Fruit fly (Drosophila melanogaster) whole organism, pupa: ENCODE results near the gene NimC2.

ENCODE experiments used
- CG12605 ChIP-seq: fragments of 200-800 bp; sonication (Bioruptor generic); IDR thresholded peaks from 2 replicates; pipeline ENCODE4 v1.3.6; 2022; ENCODE audit warnings: missing biosample characterization, missing genetic modification characterization
- CG13204 ChIP-seq: fragments of 200-800 bp; sonication (Bioruptor generic); optimal IDR thresholded peaks from 2 replicates; lab custom pipeline; 2018; ENCODE audit warnings: missing biosample characterization, mild to moderate bottlenecking, missing genetic modification characterization, moderate library complexity
- CG14655 ChIP-seq: fragments of 200-800 bp; sonication (Bioruptor generic); optimal IDR thresholded peaks from 3 replicates; lab custom pipeline; 2017; ENCODE audit warnings: mild to moderate bottlenecking, missing biosample characterization, missing genetic modification reagents, missing genetic modification characterization
- CG15710 ChIP-seq: fragments of 200-800 bp; sonication (Bioruptor generic); optimal IDR thresholded peaks from 2 replicates; lab custom pipeline; 2018; ENCODE audit warnings: missing biosample characterization, mild to moderate bottlenecking, missing genetic modification characterization, moderate library complexity
- CG32121 ChIP-seq: fragments of 200-800 bp; sonication (Bioruptor generic); IDR thresholded peaks from 2 replicates; pipeline ENCODE4 v1.3.6; 2022; ENCODE audit warnings: missing biosample characterization, missing genetic modification characterization
- CG34367 ChIP-seq: fragments of 200-800 bp; sonication (Bioruptor generic); optimal IDR thresholded peaks from 2 replicates; lab custom pipeline; 2018; ENCODE audit warnings: missing biosample characterization, mild to moderate bottlenecking, missing genetic modification characterization
- CG8159 ChIP-seq: fragments of 200-800 bp; sonication (Bioruptor generic); optimal IDR thresholded peaks from 3 replicates; lab custom pipeline; 2018; ENCODE audit warnings: missing biosample characterization, mild to moderate bottlenecking, missing genetic modification characterization, moderate library complexity
- CG8301 ChIP-seq: fragments of 200-800 bp; sonication (Bioruptor generic); optimal IDR thresholded peaks from 2 replicates; lab custom pipeline; 2018; ENCODE audit warnings: missing biosample characterization, mild to moderate bottlenecking, missing genetic modification characterization
- CG9948 ChIP-seq: fragments of 200-800 bp; sonication (Bioruptor generic); optimal IDR thresholded peaks from 2 replicates; lab custom pipeline; 2018; ENCODE audit warnings: missing biosample characterization, mild to moderate bottlenecking, missing genetic modification characterization, moderate library complexity
- EcR ChIP-seq: fragments of 200-800 bp; sonication (Bioruptor generic); optimal IDR thresholded peaks from 3 replicates; lab custom pipeline; 2019; ENCODE audit warnings: missing biosample characterization, missing genetic modification characterization, mild to moderate bottlenecking, moderate library complexity, missing genetic modification reagents
- Pif1A ChIP-seq: fragments of 200-800 bp; sonication (Bioruptor generic); optimal IDR thresholded peaks from 3 replicates; lab custom pipeline; 2016; ENCODE audit warnings: missing biosample characterization, missing genetic modification characterization
- Pif1B ChIP-seq: fragments of 200-800 bp; sonication (Bioruptor generic); optimal IDR thresholded peaks from 3 replicates; lab custom pipeline; 2016; ENCODE audit warnings: missing biosample characterization, missing genetic modification characterization
- Snoo ChIP-seq: fragments of 200-800 bp; sonication (Bioruptor generic); optimal IDR thresholded peaks from 3 replicates; lab custom pipeline; 2017; ENCODE audit warnings: missing biosample characterization, mild to moderate bottlenecking, missing genetic modification characterization, inconsistent platforms
- rn ChIP-seq: fragments of 200-800 bp; sonication (Bioruptor generic); IDR thresholded peaks from 2 replicates; pipeline ENCODE4 v1.3.6; 2022; ENCODE audit warnings: missing biosample characterization, missing genetic modification characterization

DNA sequence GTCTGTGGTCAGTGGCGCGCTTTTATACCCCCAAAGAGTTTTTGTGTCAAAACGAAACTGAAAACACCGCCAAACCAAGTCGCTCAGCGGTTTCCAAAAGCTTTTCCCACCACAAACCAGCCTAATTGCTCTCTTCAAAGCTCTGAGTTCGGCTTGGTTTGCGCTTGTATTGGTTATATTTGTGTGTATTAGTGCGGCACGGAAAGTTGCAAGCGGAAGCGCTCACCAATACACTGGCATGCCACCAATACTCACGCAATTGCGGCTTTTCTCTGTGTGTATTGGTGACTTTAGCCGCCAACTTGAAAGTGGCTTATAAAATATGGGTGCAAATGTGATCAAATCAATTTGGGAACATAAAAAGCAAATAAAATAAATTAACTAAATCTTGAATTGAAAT is 32.5 kb upstream of the NimC2 start, which contains the start of gene Vajk3:
- TF ChIP-seq CG14655 (GFP tag; lab: Kevin White, UChicago) (no peak), Snoo (tag; lab: Kevin White, UChicago) (no peak), rn (no peak), CG13204 (no peak), CG12605 (GFP tag; lab: Robert Waterston, UW) (no peak), CG9948 (tag; lab: Kevin White, UChicago) (no peak), EcR (GFP tag; lab: Kevin White, UChicago) (no peak), CG34367 (no peak), CG8159 (no peak), CG8301 (tag; lab: Kevin White, UChicago) (no peak), CG32121 (GFP tag; lab: Robert Waterston, UW) (no peak), Pif1B (GFP tag; lab: Kevin White, UChicago) (no peak), CG15710 (tag; lab: Kevin White, UChicago) (no peak), Pif1A (GFP tag; lab: Kevin White, UChicago) (no peak)
